Fruit fly (Drosophila melanogaster) whole organism, embryonic: ENCODE data around the gene Osi19.

ENCODE experiments used
- CG16779 ChIP-seq: fragments of 200-800 bp; sonication (Bioruptor generic); IDR thresholded peaks from 2 replicates; pipeline ENCODE4 v1.3.6; 2022; ENCODE audit warnings: missing biosample characterization, missing genetic modification characterization
- CG3838 ChIP-seq: fragments of 200-800 bp; sonication (Bioruptor generic); optimal IDR thresholded peaks from 3 replicates; lab custom pipeline; 2016; ENCODE audit warnings: missing biosample characterization, missing genetic modification characterization
- CG5953 ChIP-seq: fragments of 200-800 bp; sonication (Bioruptor generic); IDR thresholded peaks from 2 replicates; pipeline ENCODE4 v1.3.6; 2022; ENCODE audit warnings: missing biosample characterization, missing genetic modification characterization
- Gug ChIP-seq: fragments of 200-800 bp; sonication (Bioruptor generic); IDR thresholded peaks from 4 replicates; pipeline ENCODE4 v1.3.6; 2022; ENCODE audit warnings: missing biosample characterization, missing genetic modification characterization
- tup ChIP-seq: fragments of 200-800 bp; sonication (Bioruptor generic); optimal IDR thresholded peaks from 2 replicates; lab custom pipeline; 2016; ENCODE audit warnings: missing biosample characterization, mild to moderate bottlenecking, missing genetic modification characterization, moderate library complexity

- TF ChIP-seq Gug (GFP tag; lab: Robert Waterston, UW), result no peak
- TF ChIP-seq tup, result no peak
- no peak for TF ChIP-seq CG3838
- no peak for TF ChIP-seq CG5953 (GFP tag; lab: Robert Waterston, UW)
- TF ChIP-seq CG16779, result no peak
Observed at dm6 chr3R:6350755-6351154, 15.6 kb downstream of the Osi19 start, which contains the start of gene Pak.
